Fruit fly (Drosophila melanogaster): ENCODE data around the gene Tom20.

The Tom20 gene

DNA sequence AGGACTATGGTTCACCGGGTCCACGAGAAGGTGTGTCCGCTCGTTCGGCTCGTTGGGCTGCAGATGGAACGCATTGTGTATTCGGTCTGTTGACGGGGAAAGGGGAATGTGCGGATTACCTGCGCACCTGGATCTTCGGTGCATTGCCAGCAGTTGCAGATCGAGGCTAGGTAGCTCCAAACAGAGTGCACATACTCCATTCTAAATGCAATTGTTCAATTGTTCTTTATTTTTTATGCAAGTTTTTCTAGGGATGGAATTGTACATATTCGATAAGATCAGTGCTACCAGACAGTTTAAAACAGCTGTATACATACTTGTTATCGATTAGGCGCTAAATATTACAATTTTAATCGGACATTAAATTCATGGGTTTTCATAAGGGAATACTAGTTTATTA is 28.3 kb downstream of the Tom20 start, which contains the start of gene Lamtor1 (continued):
- TF ChIP-seq Mad (GFP tag; optimal IDR thresholded peaks at IDR 0.05) (no peak), ham (GFP tag; IDR thresholded peaks at IDR 0.05) (no peak), fd3F (GFP tag; optimal IDR thresholded peaks at IDR 0.05) (no peak), CG5180 (GFP tag; optimal IDR thresholded peaks at IDR 0.05) (no peak), Hand (GFP tag; optimal IDR thresholded peaks at IDR 0.05) (no peak), Dip3 (GFP tag; optimal IDR thresholded peaks at IDR 0.05) (no peak), hb (GFP tag; IDR thresholded peaks at IDR 0.05; ENCODE audit: partially characterized antibody) (no peak), Hr78 (GFP tag; optimal IDR thresholded peaks at IDR 0.05) (no peak), CG10147 (GFP tag; optimal IDR thresholded peaks at IDR 0.05) (no peak), B-H2 (GFP tag; optimal IDR thresholded peaks at IDR 0.05) (no peak), zf30C (GFP tag; optimal IDR thresholded peaks at IDR 0.05) (no peak), Rx (GFP tag; IDR thresholded peaks at IDR 0.05) (no peak), Dp (GFP tag; optimal IDR thresholded peaks at IDR 0.05) (peak; percentile 94), Sry-β (GFP tag; optimal IDR thresholded peaks at IDR 0.05) (no peak), peb (GFP tag; IDR thresholded peaks at IDR 0.05) (no peak), esg (GFP tag; conservative IDR thresholded peaks at IDR 0.05) (no peak), fd102C (GFP tag; optimal IDR thresholded peaks at IDR 0.05) (no peak), CG6683 (GFP tag; optimal IDR thresholded peaks at IDR 0.05) (no peak), crc (GFP tag; optimal IDR thresholded peaks at IDR 0.05) (no peak), wdn (GFP tag; IDR thresholded peaks at IDR 0.05) (no peak), Camta (GFP tag; optimal IDR thresholded peaks at IDR 0.05) (no peak), CG33213 (GFP tag; optimal IDR thresholded peaks at IDR 0.05) (no peak), NC2α (GFP tag; optimal IDR thresholded peaks at IDR 0.05) (no peak), CG14050 (GFP tag; IDR thresholded peaks at IDR 0.05) (no peak), Oli (tag; optimal IDR thresholded peaks at IDR 0.05) (no peak), bsh (GFP tag; optimal IDR thresholded peaks at IDR 0.05) (no peak), ssp (GFP tag; IDR thresholded peaks at IDR 0.05) (no peak), Bdp1 (GFP tag; optimal IDR thresholded peaks at IDR 0.05) (no peak), CG10267 (tag; optimal IDR thresholded peaks at IDR 0.05) (no peak), cas (GFP tag; IDR thresholded peaks at IDR 0.05) (no peak), CG16813 (GFP tag; IDR thresholded peaks at IDR 0.05; ENCODE audit: partially characterized antibody) (peak; percentile 40; the same call in 1 of the 3 replicates), unpg (GFP tag; optimal IDR thresholded peaks at IDR 0.05) (no peak), pzg (GFP tag; optimal IDR thresholded peaks at IDR 0.05) (peak; percentile 64), CG4617 (GFP tag; optimal IDR thresholded peaks at IDR 0.05; ENCODE audit: borderline replicate concordance) (peak; percentile 83), CG6654 (GFP tag; optimal IDR thresholded peaks at IDR 0.05) (no peak), wor (GFP tag; IDR thresholded peaks at IDR 0.05) (no peak), bbx (GFP tag; IDR thresholded peaks at IDR 0.05; ENCODE audit: partially characterized antibody) (no peak), Ets97D (GFP tag; optimal IDR thresholded peaks at IDR 0.05) (no peak), CG10274 (GFP tag; optimal IDR thresholded peaks at IDR 0.05) (no peak), H15 (GFP tag; IDR thresholded peaks at IDR 0.05) (no peak)

DNA sequence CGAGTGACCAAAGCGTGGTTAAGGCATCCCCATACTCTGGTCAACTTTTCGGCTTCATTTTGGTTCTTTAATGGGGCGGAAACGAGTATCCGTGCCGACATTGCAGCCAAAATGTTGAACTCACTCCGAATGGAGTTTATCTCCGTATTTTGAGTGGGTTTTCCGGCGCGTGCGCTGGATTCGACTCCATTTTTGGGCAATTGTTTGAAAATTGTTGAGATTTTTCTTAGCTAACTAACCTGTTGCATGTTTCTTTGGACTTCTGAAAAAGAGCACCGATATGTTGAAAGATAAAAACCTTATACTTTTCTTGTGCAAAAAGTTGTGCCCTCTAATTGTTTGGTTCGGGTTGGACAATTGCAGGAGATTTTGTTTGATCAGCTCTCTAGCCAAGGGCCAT is 36.2 kb downstream of the Tom20 start:
- TF ChIP-seq ash1 (GFP tag; optimal IDR thresholded peaks at IDR 0.05) (no peak), scrt (GFP tag; optimal IDR thresholded peaks at IDR 0.05) (peak; percentile 76), CG7987 (GFP tag; optimal IDR thresholded peaks at IDR 0.05) (no peak), ac (GFP tag; optimal IDR thresholded peaks at IDR 0.05) (no peak), CG11085 (GFP tag; IDR thresholded peaks at IDR 0.05) (no peak), CG13894 (tag; optimal IDR thresholded peaks at IDR 0.05) (no peak), ewg (GFP tag; optimal IDR thresholded peaks at IDR 0.05) (peak; percentile 2), MBD-R2 (GFP tag; IDR thresholded peaks at IDR 0.05) (no peak), z (GFP tag; IDR thresholded peaks at IDR 0.05) (peak; percentile 90), E2f2 (GFP tag; IDR thresholded peaks at IDR 0.05) (no peak), Sry-β (GFP tag; optimal IDR thresholded peaks at IDR 0.05) (no peak), CG2116 (GFP tag; optimal IDR thresholded peaks at IDR 0.05) (no peak)
